Worm (Caenorhabditis elegans) whole organism, L4 larva: ENCODE results near the gene ZK418.10.

Experiments used
- F10B5.3 ChIP-seq: sonication (generic microtip); optimal IDR thresholded peaks from 2 replicates; lab custom pipeline; 2016; ENCODE audit warnings: mild to moderate bottlenecking, missing genetic modification characterization, missing compliant biosample characterization
- F49E8.2 ChIP-seq: sonication (generic microtip); optimal IDR thresholded peaks from 2 replicates; lab custom pipeline; 2016; ENCODE audit warnings: missing compliant biosample characterization, mild to moderate bottlenecking, missing genetic modification characterization, borderline replicate concordance
- R02D3.7 ChIP-seq: fragments of 150-350 bp; sonication (generic microtip); optimal IDR thresholded peaks from 3 replicates; lab custom pipeline; 2014; ENCODE audit warnings: missing biosample characterization, missing genetic modification characterization
- T20F7.1 ChIP-seq: fragments of 200-800 bp; sonication (Bioruptor generic); optimal IDR thresholded peaks from 2 replicates; lab custom pipeline; 2018; ENCODE audit warnings: mild to moderate bottlenecking, missing genetic modification characterization, missing compliant biosample characterization
- ZK337.2 ChIP-seq: fragments of 200-800 bp; sonication (Bioruptor generic); IDR thresholded peaks from 2 replicates; pipeline ENCODE4 v1.3.6; 2022; ENCODE audit warnings: missing genetic modification reagents, missing genetic modification characterization, missing compliant biosample characterization
- ZK546.5 ChIP-seq, 2 experiments: sonication (generic microtip); optimal IDR thresholded peaks; 2 replicates each; lab custom pipeline; 2017; ENCODE audit warnings: missing biosample characterization in 2 of 2, missing genetic modification characterization in 2 of 2
- aha-1 ChIP-seq: fragments of 150-350 bp; peaks from one replicate; lab custom pipeline; 2014; ENCODE audit warnings: missing biosample characterization, missing genetic modification characterization
- aly-2 ChIP-seq: sonication (generic microtip); optimal IDR thresholded peaks from 2 replicates; lab custom pipeline; 2018; ENCODE audit warnings: missing biosample characterization, missing genetic modification characterization
- ama-1 ChIP-seq: fragments of 150-350 bp; optimal IDR thresholded peaks from 2 replicates; lab custom pipeline; 2014; ENCODE audit warnings: inconsistent platforms, mixed read lengths
- arid-1 ChIP-seq: fragments of 200-800 bp; sonication (Bioruptor generic); conservative IDR thresholded peaks from 2 replicates; pipeline ENCODE4 v1.3.6; 2022; ENCODE audit warnings: missing genetic modification reagents, missing genetic modification characterization, missing compliant biosample characterization
- daf-19 ChIP-seq: fragments of 200-800 bp; sonication (Bioruptor generic); conservative IDR thresholded peaks from 2 replicates; pipeline ENCODE4 v1.3.6; 2022; ENCODE audit warnings: missing genetic modification characterization, missing compliant biosample characterization
- daf-8 ChIP-seq: fragments of 200-800 bp; sonication (Bioruptor generic); IDR thresholded peaks from 2 replicates; pipeline ENCODE4 v1.3.6; 2022; ENCODE audit warnings: missing genetic modification characterization, missing compliant biosample characterization
- dmd-9 ChIP-seq: fragments of 200-800 bp; sonication (Bioruptor generic); IDR thresholded peaks from 2 replicates; pipeline ENCODE4 v1.3.6; 2022; ENCODE audit warnings: missing genetic modification reagents, missing genetic modification characterization, missing compliant biosample characterization
- egl-27 ChIP-seq: sonication (generic microtip); optimal IDR thresholded peaks from 3 replicates; lab custom pipeline; 2017; ENCODE audit warnings: missing biosample characterization, missing genetic modification reagents, missing genetic modification characterization
- fos-1 ChIP-seq: fragments of 150-350 bp; optimal IDR thresholded peaks from 2 replicates; lab custom pipeline; 2014; ENCODE audit warnings: missing biosample characterization, missing genetic modification characterization
- gei-8 ChIP-seq: fragments of 200-800 bp; sonication (Bioruptor generic); optimal IDR thresholded peaks from 2 replicates; lab custom pipeline; 2018; ENCODE audit warnings: mild to moderate bottlenecking, missing genetic modification characterization, missing compliant biosample characterization
- hif-1 ChIP-seq, 2 experiments: sonication (generic microtip); optimal IDR thresholded peaks; 2 replicates each; lab custom pipeline; 2016 to 2017; ENCODE audit warnings: missing compliant biosample characterization in 2 of 2, missing genetic modification characterization in 2 of 2, missing genetic modification reagents in 2 of 2, missing genotype in 2 of 2, mild to moderate bottlenecking in 1 of 2
- hlh-11 ChIP-seq: fragments of 200-800 bp; sonication (Bioruptor generic); optimal IDR thresholded peaks from 2 replicates; lab custom pipeline; 2018; ENCODE audit warnings: mild to moderate bottlenecking, missing genetic modification characterization, missing compliant biosample characterization
- lin-1 ChIP-seq: fragments of 200-800 bp; sonication (Bioruptor generic); IDR thresholded peaks from 2 replicates; pipeline ENCODE4 v1.3.6; 2022; ENCODE audit warnings: missing genetic modification reagents, missing genetic modification characterization, missing compliant biosample characterization
- lin-15B ChIP-seq: fragments of 150-350 bp; sonication (generic microtip); optimal IDR thresholded peaks from 3 replicates; lab custom pipeline; 2014; ENCODE audit warnings: missing biosample characterization, missing genetic modification characterization
- lin-29 ChIP-seq: fragments of 200-800 bp; sonication (Bioruptor generic); IDR thresholded peaks from 2 replicates; pipeline ENCODE4 v1.3.6; 2022; ENCODE audit warnings: missing genetic modification reagents, missing genetic modification characterization, missing compliant biosample characterization
- lin-38 ChIP-seq: fragments of 200-800 bp; sonication (Bioruptor generic); IDR thresholded peaks from 2 replicates; pipeline ENCODE4 v1.3.6; 2022; ENCODE audit warnings: missing genetic modification reagents, missing genetic modification characterization, missing compliant biosample characterization
- lsy-2 ChIP-seq, 2 experiments: fragments of 150-350 bp in 1 of 2; sonication (generic microtip) in 1 of 2; optimal IDR thresholded peaks; 2 replicates each; lab custom pipeline; 2014 to 2017; ENCODE audit warnings: missing biosample characterization in 2 of 2, missing genetic modification characterization in 2 of 2
- madf-9 ChIP-seq: fragments of 200-800 bp; sonication (Bioruptor generic); conservative IDR thresholded peaks from 2 replicates; pipeline ENCODE4 v1.3.6; 2022; ENCODE audit warnings: missing genetic modification reagents, missing genetic modification characterization, missing compliant biosample characterization
- mdl-1 ChIP-seq, 2 experiments: fragments of 150-350 bp in 1 of 2; sonication (generic microtip) in 1 of 2; optimal IDR thresholded peaks; 2 replicates each; lab custom pipeline; 2014 to 2017; ENCODE audit warnings: missing biosample characterization in 2 of 2, missing genetic modification characterization in 2 of 2
- mes-2 ChIP-seq: sonication (generic microtip); optimal IDR thresholded peaks from 2 replicates; lab custom pipeline; 2016; ENCODE audit warnings: missing genotype, mild to moderate bottlenecking, missing genetic modification characterization, missing compliant biosample characterization; ENCODE audit not compliant: poor library complexity, severe bottlenecking
- mxl-2 ChIP-seq: fragments of 200-800 bp; sonication (Bioruptor generic); conservative IDR thresholded peaks from 2 replicates; pipeline ENCODE4 v1.3.6; 2022; ENCODE audit warnings: missing genetic modification reagents, missing genetic modification characterization, missing compliant biosample characterization
- mxl-3 ChIP-seq: fragments of 200-800 bp; sonication (Bioruptor generic); optimal IDR thresholded peaks from 2 replicates; lab custom pipeline; 2018; ENCODE audit warnings: mild to moderate bottlenecking, missing genetic modification characterization, missing compliant biosample characterization
- nhr-10 ChIP-seq: fragments of 150-350 bp; optimal IDR thresholded peaks from 2 replicates; lab custom pipeline; 2014; ENCODE audit warnings: missing biosample characterization, missing genetic modification characterization
- nhr-237 ChIP-seq: sonication (generic microtip); optimal IDR thresholded peaks from 2 replicates; lab custom pipeline; 2017; ENCODE audit warnings: missing biosample characterization, missing genetic modification characterization
- nhr-25 ChIP-seq: sonication (generic microtip); optimal IDR thresholded peaks from 2 replicates; lab custom pipeline; 2017; ENCODE audit warnings: missing genetic modification characterization, mild to moderate bottlenecking, missing compliant biosample characterization, antibody characterized with exemption, moderate library complexity, borderline replicate concordance; ENCODE audit not compliant: insufficient read depth
- nhr-28 ChIP-seq: fragments of 150-350 bp; optimal IDR thresholded peaks from 2 replicates; lab custom pipeline; 2014; ENCODE audit warnings: missing biosample characterization, missing genetic modification characterization
- nhr-42 ChIP-seq: fragments of 200-800 bp; sonication (Bioruptor generic); IDR thresholded peaks from 2 replicates; pipeline ENCODE4 v1.3.6; 2022; ENCODE audit warnings: missing genetic modification characterization, missing compliant biosample characterization
- nhr-48 ChIP-seq: sonication (generic microtip); optimal IDR thresholded peaks from 2 replicates; lab custom pipeline; 2016; ENCODE audit warnings: mild to moderate bottlenecking, missing genetic modification characterization, missing compliant biosample characterization
- nhr-6 ChIP-seq: fragments of 150-350 bp; optimal IDR thresholded peaks from 2 replicates; lab custom pipeline; 2014; ENCODE audit warnings: missing biosample characterization, missing genetic modification characterization
- nhr-77 ChIP-seq: fragments of 150-350 bp; optimal IDR thresholded peaks from 2 replicates; lab custom pipeline; 2014; ENCODE audit warnings: missing biosample characterization, missing genetic modification characterization
- rbr-2 ChIP-seq: sonication (generic microtip); optimal IDR thresholded peaks from 2 replicates; lab custom pipeline; 2016; ENCODE audit warnings: missing genotype, missing genetic modification characterization, missing compliant biosample characterization
- skn-1 ChIP-seq: fragments of 150-350 bp; optimal IDR thresholded peaks from 2 replicates; lab custom pipeline; 2014; ENCODE audit warnings: missing biosample characterization, missing genetic modification characterization
- snpc-1.2 ChIP-seq: fragments of 200-800 bp; sonication (Bioruptor generic); IDR thresholded peaks from 2 replicates; pipeline ENCODE4 v1.3.6; 2022; ENCODE audit warnings: missing genetic modification reagents, missing genetic modification characterization, missing compliant biosample characterization
- snpc-4 ChIP-seq: fragments of 150-350 bp; optimal IDR thresholded peaks from 2 replicates; lab custom pipeline; 2014; ENCODE audit warnings: missing biosample characterization, missing genetic modification characterization
- spr-3 ChIP-seq: fragments of 200-800 bp; sonication (Bioruptor generic); optimal IDR thresholded peaks from 2 replicates; lab custom pipeline; 2018; ENCODE audit warnings: mild to moderate bottlenecking, missing genetic modification characterization, missing compliant biosample characterization
- unc-130 ChIP-seq: sonication (generic microtip); optimal IDR thresholded peaks from 2 replicates; lab custom pipeline; 2016; ENCODE audit warnings: missing genetic modification reagents, missing genetic modification characterization, missing compliant biosample characterization
- unc-39 ChIP-seq: sonication (generic microtip); optimal IDR thresholded peaks from 2 replicates; lab custom pipeline; 2017; ENCODE audit warnings: missing biosample characterization, missing genetic modification characterization
- unc-62 ChIP-seq, 3 experiments: fragments of 150-350 bp in 1 of 3; sonication (generic microtip); optimal IDR thresholded peaks in 2 of 3; peaks in 1 of 3; 1 replicate in 1 of 3; 2 replicates in 2 of 3; lab custom pipeline; 2014 to 2017; ENCODE audit warnings: missing biosample characterization in 3 of 3, missing genetic modification characterization in 3 of 3, missing genetic modification reagents in 3 of 3, missing genotype in 1 of 3
- vab-7 ChIP-seq: fragments of 200-800 bp; sonication (Bioruptor generic); IDR thresholded peaks from 2 replicates; pipeline ENCODE4 v1.3.6; 2022; ENCODE audit warnings: missing genetic modification reagents, missing genetic modification characterization, missing compliant biosample characterization
- zfp-2 ChIP-seq: sonication (generic microtip); optimal IDR thresholded peaks from 2 replicates; lab custom pipeline; 2016; ENCODE audit warnings: mild to moderate bottlenecking, missing genetic modification characterization, missing compliant biosample characterization
- zip-2 ChIP-seq: fragments of 150-350 bp; optimal IDR thresholded peaks from 2 replicates; lab custom pipeline; 2014; ENCODE audit warnings: missing biosample characterization, missing genetic modification characterization
- ztf-7 ChIP-seq: fragments of 150-350 bp; optimal IDR thresholded peaks from 2 replicates; lab custom pipeline; 2014; ENCODE audit warnings: missing biosample characterization, missing genetic modification characterization

The ZK418.10 gene

DNA sequence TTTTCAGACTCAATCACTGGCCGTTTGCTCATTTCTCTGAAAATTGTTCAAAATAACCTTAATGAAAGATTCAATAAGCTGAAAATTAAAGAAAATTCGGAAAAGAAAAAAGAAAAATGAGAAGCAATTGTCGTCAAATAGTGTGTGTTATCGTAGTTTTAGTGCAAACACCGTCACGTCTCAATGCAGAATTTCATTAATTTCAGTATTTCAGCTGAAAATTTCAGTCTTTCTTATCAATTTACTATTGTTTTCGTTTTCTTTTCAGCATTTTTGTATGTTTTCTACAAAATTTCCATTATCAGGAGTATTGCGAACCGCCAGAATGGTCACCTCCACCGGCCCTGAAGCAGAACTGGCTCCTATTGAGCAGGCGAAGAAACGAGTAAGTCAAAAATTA, 32.4 kb upstream of the ZK418.10 start, which contains the start of the genes B0280.9 and rpia-1 (continued):
- TF ChIP-seq hif-1 (tag; optimal IDR thresholded peaks at IDR 0.05; lab: Kevin White, UChicago) (no peak), nhr-237 (tag; lab: Kevin White, UChicago) (no peak), nhr-28 (tag; lab: Kevin White, UChicago) (peak; percentile 6), spr-3 (GFP tag; lab: Kevin White, UChicago) (no peak), lin-1 (GFP tag; lab: Robert Waterston, UW) (no peak), unc-62 (GFP tag; optimal IDR thresholded peaks at IDR 0.05 in 1 of 2; lab: Kevin White, UChicago) (peak in 1 of 2 experiments; percentile 73), unc-62 (tag; optimal IDR thresholded peaks at IDR 0.05; lab: Kevin White, UChicago) (no peak), egl-27 (tag; lab: Kevin White, UChicago) (no peak), zip-2 (tag; lab: Kevin White, UChicago) (no peak), snpc-1.2 (GFP tag; lab: Robert Waterston, UW) (no peak), R02D3.7 (tag; lab: Kevin White, UChicago) (no peak), aha-1 (peak; percentile 79), mdl-1 (tag; optimal IDR thresholded peaks at IDR 0.05; lab: Kevin White, UChicago) (no peak), rbr-2 (tag; lab: Kevin White, UChicago) (no peak), snpc-4 (tag; lab: Kevin White, UChicago) (no peak), aly-2 (tag; lab: Kevin White, UChicago) (no peak), dmd-9 (GFP tag; lab: Robert Waterston, UW) (no peak), F10B5.3 (tag; lab: Kevin White, UChicago) (no peak), mxl-3 (no peak), nhr-42 (GFP tag; lab: Robert Waterston, UW) (no peak), T20F7.1 (GFP tag; lab: Kevin White, UChicago) (no peak), nhr-48 (tag; lab: Kevin White, UChicago) (no peak), ama-1 (lab: Kevin White, UChicago) (no peak), ZK337.2 (GFP tag; lab: Robert Waterston, UW) (no peak), arid-1 (GFP tag; lab: Robert Waterston, UW) (no peak), nhr-25 (tag; lab: Kevin White, UChicago) (no peak), nhr-10 (tag; lab: Kevin White, UChicago) (peak; percentile 16), vab-7 (GFP tag; lab: Robert Waterston, UW) (no peak), nhr-77 (tag; lab: Kevin White, UChicago) (peak; percentile 41), zfp-2 (no peak), unc-39 (tag; lab: Kevin White, UChicago) (no peak), lsy-2 (tag; optimal IDR thresholded peaks at IDR 0.05; lab: Kevin White, UChicago) (peak; percentile 42 to 96), mes-2 (tag; lab: Kevin White, UChicago) (peak; percentile 44), daf-8 (GFP tag; lab: Robert Waterston, UW) (no peak), hlh-11 (tag; lab: Kevin White, UChicago) (peak; percentile 40), ZK546.5 (tag; optimal IDR thresholded peaks at IDR 0.05; lab: Kevin White, UChicago) (no peak), F49E8.2 (tag; lab: Kevin White, UChicago) (no peak), lin-29 (GFP tag; lab: Robert Waterston, UW) (no peak), gei-8 (no peak), mxl-2 (GFP tag; lab: Robert Waterston, UW) (no peak), lin-15B (tag; lab: Kevin White, UChicago) (no peak), nhr-6 (tag; lab: Kevin White, UChicago) (no peak), ztf-7 (tag; lab: Kevin White, UChicago) (peak; percentile 5), fos-1 (tag; lab: Kevin White, UChicago) (no peak), madf-9 (no peak), daf-19 (GFP tag; lab: Robert Waterston, UW) (no peak), lin-38 (GFP tag; lab: Robert Waterston, UW) (no peak), unc-130 (GFP tag; lab: Kevin White, UChicago) (no peak), skn-1 (tag; lab: Kevin White, UChicago) (no peak)
